Worm (Caenorhabditis elegans) whole organism, L3 larva: ENCODE measurements around the gene crls-1.

ENCODE experiments used
- ZK546.5 ChIP-seq: sonication (generic microtip); optimal IDR thresholded peaks from 2 replicates; lab custom pipeline; 2017; ENCODE audit warnings: missing biosample characterization, missing genetic modification characterization
- egl-5 ChIP-seq: fragments of 150-350 bp; optimal IDR thresholded peaks from 2 replicates; lab custom pipeline; 2017; ENCODE audit warnings: missing biosample characterization, missing genetic modification reagents, missing genetic modification characterization, inconsistent platforms
- elt-2 ChIP-seq: sonication (generic microtip); optimal IDR thresholded peaks from 2 replicates; lab custom pipeline; 2016; ENCODE audit warnings: missing genetic modification reagents, mild to moderate bottlenecking, missing genetic modification characterization, missing compliant biosample characterization
- fos-1 ChIP-seq: fragments of 150-350 bp; optimal IDR thresholded peaks from 2 replicates; lab custom pipeline; 2014; ENCODE audit warnings: missing biosample characterization, missing genetic modification characterization
- mdl-1 ChIP-seq: fragments of 150-350 bp; optimal IDR thresholded peaks from 2 replicates; lab custom pipeline; 2014; ENCODE audit warnings: missing biosample characterization, missing genetic modification characterization
- nhr-12 ChIP-seq: fragments of 150-350 bp; optimal IDR thresholded peaks from 2 replicates; lab custom pipeline; 2014; ENCODE audit warnings: missing biosample characterization, missing genetic modification characterization
- nhr-23 ChIP-seq: fragments of 150-350 bp; optimal IDR thresholded peaks from 2 replicates; lab custom pipeline; 2014; ENCODE audit warnings: missing biosample characterization, missing genetic modification reagents, missing genetic modification characterization
- unc-39 ChIP-seq: sonication (generic microtip); optimal IDR thresholded peaks from 4 replicates; lab custom pipeline; 2017; ENCODE audit warnings: missing biosample characterization, missing genetic modification characterization
- ztf-4 ChIP-seq: fragments of 150-350 bp; optimal IDR thresholded peaks from 2 replicates; lab custom pipeline; 2014; ENCODE audit warnings: missing biosample characterization, missing genetic modification characterization

- TF ChIP-seq nhr-12 (tag; lab: Kevin White, UChicago) (no peak), nhr-23 (tag; lab: Kevin White, UChicago) (no peak), unc-39 (no peak), elt-2 (tag; lab: Kevin White, UChicago) (no peak), egl-5 (tag; lab: Kevin White, UChicago) (no peak), fos-1 (tag; lab: Kevin White, UChicago) (no peak), ZK546.5 (tag; lab: Kevin White, UChicago) (no peak), mdl-1 (tag; lab: Kevin White, UChicago) (no peak), ztf-4 (tag; lab: Kevin White, UChicago) (no peak)
These were observed 16.5 kb upstream of the crls-1 start, which contains the start of gene pef-1 for ce11 chrIII:926216-926615.
